Worm (Caenorhabditis elegans) whole organism, L4 larva: Measurements from ENCODE around the gene C39B10.5.

ENCODE experiments used
- F10B5.3 ChIP-seq: sonication (generic microtip); optimal IDR thresholded peaks from 2 replicates; lab custom pipeline; 2016; ENCODE audit warnings: mild to moderate bottlenecking, missing genetic modification characterization, missing compliant biosample characterization
- F37D6.2 ChIP-seq: sonication (generic microtip); optimal IDR thresholded peaks from 2 replicates; lab custom pipeline; 2016; ENCODE audit warnings: mild to moderate bottlenecking, missing genetic modification characterization, missing compliant biosample characterization
- F49E8.2 ChIP-seq: sonication (generic microtip); optimal IDR thresholded peaks from 2 replicates; lab custom pipeline; 2016; ENCODE audit warnings: missing compliant biosample characterization, mild to moderate bottlenecking, missing genetic modification characterization, borderline replicate concordance
- R02D3.7 ChIP-seq: fragments of 150-350 bp; sonication (generic microtip); optimal IDR thresholded peaks from 3 replicates; lab custom pipeline; 2014; ENCODE audit warnings: missing biosample characterization, missing genetic modification characterization
- T26A8.4 ChIP-seq: fragments of 200-800 bp; sonication (Bioruptor generic); IDR thresholded peaks from 2 replicates; pipeline ENCODE4 v1.3.6; 2022; ENCODE audit warnings: missing genetic modification characterization, missing compliant biosample characterization
- aha-1 ChIP-seq: fragments of 150-350 bp; peaks from one replicate; lab custom pipeline; 2014; ENCODE audit warnings: missing biosample characterization, missing genetic modification characterization
- ceh-28 ChIP-seq: fragments of 150-350 bp; optimal IDR thresholded peaks from 2 replicates; lab custom pipeline; 2014; ENCODE audit warnings: missing biosample characterization, missing genetic modification reagents, missing genetic modification characterization
- ceh-32 ChIP-seq: sonication (generic microtip); optimal IDR thresholded peaks from 2 replicates; lab custom pipeline; 2016; ENCODE audit warnings: mild to moderate bottlenecking, missing genetic modification characterization, missing compliant biosample characterization; ENCODE audit not compliant: poor library complexity
- ceh-44 ChIP-seq: fragments of 200-800 bp; sonication (Bioruptor generic); IDR thresholded peaks from 2 replicates; pipeline ENCODE4 v1.3.6; 2022; ENCODE audit warnings: missing genetic modification reagents, missing genetic modification characterization, missing compliant biosample characterization
- ctbp-1 ChIP-seq: fragments of 200-800 bp; sonication (Bioruptor generic); IDR thresholded peaks from 2 replicates; pipeline ENCODE4 v1.3.6; 2022; ENCODE audit warnings: missing genetic modification reagents, missing genetic modification characterization, missing compliant biosample characterization
- daf-16 ChIP-seq, 3 experiments: sonication (generic microtip); optimal IDR thresholded peaks; 2 replicates each; lab custom pipeline; 2016 to 2017; ENCODE audit warnings: missing genetic modification characterization in 3 of 3, missing genetic modification reagents in 3 of 3, mild to moderate bottlenecking in 2 of 3, missing compliant biosample characterization in 2 of 3, missing biosample characterization in 1 of 3, moderate library complexity in 1 of 3
- daf-8 ChIP-seq: fragments of 200-800 bp; sonication (Bioruptor generic); IDR thresholded peaks from 2 replicates; pipeline ENCODE4 v1.3.6; 2022; ENCODE audit warnings: missing genetic modification characterization, missing compliant biosample characterization
- dmd-6 ChIP-seq: fragments of 200-800 bp; sonication (Bioruptor generic); IDR thresholded peaks from 2 replicates; pipeline ENCODE4 v1.3.6; 2022; ENCODE audit warnings: missing genetic modification reagents, missing genetic modification characterization, missing compliant biosample characterization
- dmd-9 ChIP-seq: fragments of 200-800 bp; sonication (Bioruptor generic); IDR thresholded peaks from 2 replicates; pipeline ENCODE4 v1.3.6; 2022; ENCODE audit warnings: missing genetic modification reagents, missing genetic modification characterization, missing compliant biosample characterization
- dpl-1 ChIP-seq: fragments of 150-350 bp; optimal IDR thresholded peaks from 2 replicates; lab custom pipeline; 2014; ENCODE audit warnings: missing biosample characterization, missing genetic modification reagents, missing genetic modification characterization
- duxl-1 ChIP-seq: sonication (generic microtip); optimal IDR thresholded peaks from 2 replicates; lab custom pipeline; 2016; ENCODE audit warnings: mild to moderate bottlenecking, missing genetic modification characterization, moderate library complexity, missing compliant biosample characterization; ENCODE audit not compliant: poor library complexity
- dve-1 ChIP-seq: sonication (generic microtip); optimal IDR thresholded peaks from 2 replicates; lab custom pipeline; 2017; ENCODE audit warnings: antibody characterized with exemption, mild to moderate bottlenecking, missing genetic modification characterization, missing compliant biosample characterization; ENCODE audit not compliant: insufficient read depth
- egl-43 ChIP-seq: fragments of 200-800 bp; sonication (Bioruptor generic); IDR thresholded peaks from 2 replicates; pipeline ENCODE4 v1.3.6; 2022; ENCODE audit warnings: missing genetic modification reagents, missing genetic modification characterization, missing compliant biosample characterization
- hlh-11 ChIP-seq: fragments of 200-800 bp; sonication (Bioruptor generic); optimal IDR thresholded peaks from 2 replicates; lab custom pipeline; 2018; ENCODE audit warnings: mild to moderate bottlenecking, missing genetic modification characterization, missing compliant biosample characterization
- hlh-30 ChIP-seq: sonication (generic microtip); optimal IDR thresholded peaks from 2 replicates; lab custom pipeline; 2017; ENCODE audit warnings: antibody characterized with exemption, mild to moderate bottlenecking, missing genetic modification characterization, missing compliant biosample characterization; ENCODE audit not compliant: insufficient read depth
- jun-1 ChIP-seq: fragments of 150-350 bp; optimal IDR thresholded peaks from 2 replicates; lab custom pipeline; 2014; ENCODE audit warnings: missing biosample characterization, missing genetic modification reagents, missing genetic modification characterization
- lin-1 ChIP-seq: fragments of 200-800 bp; sonication (Bioruptor generic); IDR thresholded peaks from 2 replicates; pipeline ENCODE4 v1.3.6; 2022; ENCODE audit warnings: missing genetic modification reagents, missing genetic modification characterization, missing compliant biosample characterization
- lin-13 ChIP-seq: fragments of 150-350 bp; optimal IDR thresholded peaks from 2 replicates; lab custom pipeline; 2014; ENCODE audit warnings: missing biosample characterization, missing genetic modification reagents, missing genetic modification characterization
- lin-39 ChIP-seq: fragments of 150-350 bp; optimal IDR thresholded peaks from 2 replicates; lab custom pipeline; 2014; ENCODE audit warnings: missing biosample characterization, missing genetic modification reagents, missing genetic modification characterization
- madf-5 ChIP-seq, 2 experiments: fragments of 200-800 bp; sonication (Bioruptor generic); IDR thresholded peaks; 2 replicates each; pipeline ENCODE4 v1.3.6; 2022; ENCODE audit warnings: missing compliant biosample characterization in 2 of 2, missing genetic modification characterization in 2 of 2
- mep-1 ChIP-seq: fragments of 150-350 bp; sonication (generic microtip); optimal IDR thresholded peaks from 3 replicates; lab custom pipeline; 2014; ENCODE audit warnings: missing biosample characterization, missing genetic modification characterization
- mxl-2 ChIP-seq: fragments of 200-800 bp; sonication (Bioruptor generic); conservative IDR thresholded peaks from 2 replicates; pipeline ENCODE4 v1.3.6; 2022; ENCODE audit warnings: missing genetic modification reagents, missing genetic modification characterization, missing compliant biosample characterization
- nhr-11 ChIP-seq: fragments of 150-350 bp; optimal IDR thresholded peaks from 2 replicates; lab custom pipeline; 2014; ENCODE audit warnings: missing biosample characterization, missing genetic modification characterization
- nhr-111 ChIP-seq: fragments of 200-800 bp; sonication (Bioruptor generic); optimal IDR thresholded peaks from 2 replicates; lab custom pipeline; 2018; ENCODE audit warnings: mild to moderate bottlenecking, missing genetic modification characterization, missing compliant biosample characterization
- nhr-41 ChIP-seq: fragments of 200-800 bp; sonication (Bioruptor generic); IDR thresholded peaks from 2 replicates; pipeline ENCODE4 v1.3.6; 2022; ENCODE audit warnings: missing genetic modification reagents, missing genetic modification characterization, missing compliant biosample characterization
- nhr-48 ChIP-seq: sonication (generic microtip); optimal IDR thresholded peaks from 2 replicates; lab custom pipeline; 2016; ENCODE audit warnings: mild to moderate bottlenecking, missing genetic modification characterization, missing compliant biosample characterization
- pqm-1 ChIP-seq: sonication (generic microtip); optimal IDR thresholded peaks from 2 replicates; lab custom pipeline; 2017; ENCODE audit warnings: missing biosample characterization, missing genetic modification characterization
- skn-1 ChIP-seq: fragments of 150-350 bp; optimal IDR thresholded peaks from 2 replicates; lab custom pipeline; 2014; ENCODE audit warnings: missing biosample characterization, missing genetic modification characterization
- spr-3 ChIP-seq: fragments of 200-800 bp; sonication (Bioruptor generic); optimal IDR thresholded peaks from 2 replicates; lab custom pipeline; 2018; ENCODE audit warnings: mild to moderate bottlenecking, missing genetic modification characterization, missing compliant biosample characterization
- tag-97 ChIP-seq: fragments of 200-800 bp; sonication (Bioruptor generic); IDR thresholded peaks from 2 replicates; pipeline ENCODE4 v1.3.6; 2022; ENCODE audit warnings: missing genetic modification characterization, missing compliant biosample characterization
- tra-1 ChIP-seq: fragments of 200-800 bp; sonication (Bioruptor generic); IDR thresholded peaks from 2 replicates; pipeline ENCODE4 v1.3.6; 2022; ENCODE audit warnings: missing genetic modification reagents, missing genetic modification characterization, missing compliant biosample characterization
- unc-62 ChIP-seq, 3 experiments: fragments of 150-350 bp in 1 of 3; sonication (generic microtip); optimal IDR thresholded peaks in 2 of 3; peaks in 1 of 3; 1 replicate in 1 of 3; 2 replicates in 2 of 3; lab custom pipeline; 2014 to 2017; ENCODE audit warnings: missing biosample characterization in 3 of 3, missing genetic modification characterization in 3 of 3, missing genetic modification reagents in 3 of 3, missing genotype in 1 of 3
- vab-7 ChIP-seq: fragments of 200-800 bp; sonication (Bioruptor generic); IDR thresholded peaks from 2 replicates; pipeline ENCODE4 v1.3.6; 2022; ENCODE audit warnings: missing genetic modification reagents, missing genetic modification characterization, missing compliant biosample characterization
- zip-11 ChIP-seq: fragments of 200-800 bp; sonication (Bioruptor generic); IDR thresholded peaks from 2 replicates; pipeline ENCODE4 v1.3.6; 2022; ENCODE audit warnings: missing genetic modification characterization, missing compliant biosample characterization
- ztf-11 ChIP-seq: fragments of 150-350 bp; optimal IDR thresholded peaks from 2 replicates; lab custom pipeline; 2014; ENCODE audit warnings: missing biosample characterization, missing genetic modification characterization
- ztf-7 ChIP-seq: fragments of 150-350 bp; optimal IDR thresholded peaks from 2 replicates; lab custom pipeline; 2014; ENCODE audit warnings: missing biosample characterization, missing genetic modification characterization

The C39B10.5 gene

DNA sequence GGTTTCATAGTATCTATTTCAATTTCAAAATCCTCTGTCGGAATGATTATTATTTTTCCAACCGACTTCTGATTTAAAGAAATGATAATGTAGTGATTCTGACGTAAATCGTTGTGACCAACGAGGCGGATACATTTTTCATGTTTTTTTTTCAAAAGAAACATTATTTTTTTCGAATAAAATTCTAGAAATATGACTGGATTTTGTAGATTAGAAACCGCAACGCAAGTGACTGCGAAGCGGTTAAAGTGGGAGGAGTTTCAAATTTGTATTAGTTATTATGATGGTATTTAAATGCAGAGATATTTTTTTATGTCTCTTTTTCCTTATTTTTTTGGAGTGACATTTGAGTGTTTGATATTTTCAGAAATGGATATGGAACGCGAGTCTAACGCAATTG is at the start of gene C39B10.5:
C39B10.5 (plus strand) TSS at position 362 of the 400 bp plus-strand sequence.
- TF ChIP-seq jun-1 (no peak), ztf-11 (tag; lab: Kevin White, UChicago) (no peak), T26A8.4 (GFP tag; lab: Robert Waterston, UW) (no peak), vab-7 (GFP tag; lab: Robert Waterston, UW) (no peak), daf-8 (GFP tag; lab: Robert Waterston, UW) (no peak), dve-1 (tag; lab: Kevin White, UChicago) (no peak), dmd-6 (GFP tag; lab: Robert Waterston, UW) (no peak), madf-5 (GFP tag; IDR thresholded peaks at IDR 0.05; lab: Robert Waterston, UW) (no peak), hlh-11 (tag; lab: Kevin White, UChicago) (no peak), ceh-32 (tag; lab: Kevin White, UChicago) (no peak), nhr-41 (no peak)

- TF ChIP-seq skn-1 (tag; lab: Kevin White, UChicago) = no peak
- TF ChIP-seq unc-62 (GFP tag; optimal IDR thresholded peaks at IDR 0.05 in 1 of 2; lab: Kevin White, UChicago) = peak in 1 of 2 experiments; percentile 91
- TF ChIP-seq unc-62 (tag; optimal IDR thresholded peaks at IDR 0.05; lab: Kevin White, UChicago) = no peak
These were observed 46.0 kb upstream of the C39B10.5 start for ce11 chrX:10401118-10401517.

DNA sequence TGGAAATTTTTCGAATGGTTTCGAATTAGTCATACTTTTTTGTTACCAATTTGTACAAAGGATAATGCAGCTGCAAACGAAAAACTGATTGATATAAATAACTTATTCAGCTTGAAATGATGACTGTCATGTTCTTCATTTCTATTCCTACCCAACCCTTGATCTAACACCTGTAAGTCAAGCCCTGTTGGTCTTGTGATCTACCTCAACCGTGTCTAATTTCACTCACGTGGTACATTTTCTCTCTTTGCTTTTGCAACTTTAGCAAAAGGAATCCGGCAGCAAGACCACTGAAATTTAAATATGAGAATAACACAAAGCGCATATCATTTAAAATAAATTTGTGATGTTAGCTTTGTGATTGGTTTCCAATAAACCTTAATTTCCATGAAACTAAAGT is 43.1 kb upstream of the C39B10.5 start:
- TF ChIP-seq unc-62 (GFP tag; optimal IDR thresholded peaks at IDR 0.05 in 1 of 2; lab: Kevin White, UChicago) = peak in 1 of 2 experiments; percentile 98
- TF ChIP-seq unc-62 (tag; optimal IDR thresholded peaks at IDR 0.05; lab: Kevin White, UChicago) = no peak
- TF ChIP-seq tag-97 = no peak

DNA sequence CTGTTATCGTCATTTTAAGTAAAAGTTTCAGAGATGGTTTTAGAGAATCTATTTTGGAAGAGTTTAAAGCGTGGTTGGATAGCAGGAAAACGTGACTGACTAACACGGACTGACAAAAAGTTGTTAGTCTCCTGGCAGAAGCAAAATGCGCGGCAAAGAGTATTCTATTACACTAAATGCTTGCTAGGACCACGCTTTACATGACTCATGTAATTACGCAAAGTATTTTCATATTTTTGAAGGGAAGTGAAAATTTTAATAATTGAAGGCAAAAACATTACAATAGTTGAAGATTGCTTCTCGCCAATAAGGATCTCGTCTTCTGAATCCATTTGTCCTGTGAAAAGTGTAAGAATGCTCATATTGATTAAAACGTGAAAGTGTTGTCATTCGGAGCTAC is 40.9 kb upstream of the C39B10.5 start, which contains the start of gene gur-3:
gur-3 (minus strand) TSS at position 101 of the 400 bp plus-strand sequence.
- TF ChIP-seq tra-1 (GFP tag; lab: Robert Waterston, UW) = no peak
- TF ChIP-seq ztf-7 (tag; lab: Kevin White, UChicago) = no peak
- no peak for TF ChIP-seq aha-1 (tag; lab: Kevin White, UChicago)
- TF ChIP-seq hlh-11 (tag; lab: Kevin White, UChicago) = no peak
- no peak for TF ChIP-seq F37D6.2 (tag; lab: Kevin White, UChicago)
- no peak for TF ChIP-seq tag-97
- no peak for TF ChIP-seq egl-43 (GFP tag; lab: Robert Waterston, UW)
- no peak for TF ChIP-seq daf-8 (GFP tag; lab: Robert Waterston, UW)
- no peak for TF ChIP-seq lin-39 (tag; lab: Kevin White, UChicago)
- TF ChIP-seq F49E8.2 (tag; lab: Kevin White, UChicago) = no peak
- no peak for TF ChIP-seq duxl-1 (tag; lab: Kevin White, UChicago)
- no peak for TF ChIP-seq nhr-111 (GFP tag; lab: Kevin White, UChicago)
- TF ChIP-seq R02D3.7 (tag; lab: Kevin White, UChicago) = no peak
- no peak for TF ChIP-seq hlh-30 (tag; lab: Kevin White, UChicago)
- TF ChIP-seq dmd-9 (GFP tag; lab: Robert Waterston, UW) = no peak
- no peak for TF ChIP-seq nhr-11 (tag; lab: Kevin White, UChicago)
- TF ChIP-seq lin-13 (GFP tag; lab: Kevin White, UChicago) = no peak
- no peak for TF ChIP-seq nhr-48 (tag; lab: Kevin White, UChicago)
- TF ChIP-seq dmd-6 (GFP tag; lab: Robert Waterston, UW) = no peak
- TF ChIP-seq, all 104 proteins: peak for 0

DNA sequence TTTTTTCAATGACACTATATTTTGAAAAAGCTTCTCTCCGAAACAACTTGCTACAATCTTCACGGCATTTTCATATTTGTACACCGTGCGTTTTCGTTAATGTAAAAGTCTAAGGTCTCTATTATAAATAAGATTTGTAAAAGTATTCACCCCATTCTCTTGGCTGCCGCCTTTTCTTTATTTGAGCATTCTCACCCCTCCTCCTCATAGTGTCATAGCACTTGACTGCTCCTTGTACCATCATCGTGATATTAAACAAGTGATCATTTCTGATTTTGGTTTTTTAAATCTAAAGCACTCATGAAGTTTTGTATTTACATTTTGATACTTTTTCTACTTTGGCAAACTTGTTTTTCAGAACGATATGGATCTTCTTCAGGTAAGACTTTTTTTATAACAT is 40.3 kb upstream of the C39B10.5 start, which contains the start of gene ZC504.1:
ZC504.1 (plus strand) TSS at position 301 of the 400 bp plus-strand sequence.
- TF ChIP-seq ceh-28 (tag; lab: Kevin White, UChicago) (no peak), dpl-1 (GFP tag; lab: Kevin White, UChicago) (no peak), spr-3 (GFP tag; lab: Kevin White, UChicago) (no peak), zip-11 (GFP tag; lab: Robert Waterston, UW) (no peak), ceh-44 (GFP tag; lab: Robert Waterston, UW) (no peak), lin-1 (GFP tag; lab: Robert Waterston, UW) (no peak), ctbp-1 (GFP tag; lab: Robert Waterston, UW) (no peak), mxl-2 (GFP tag; lab: Robert Waterston, UW) (no peak), mep-1 (tag; lab: Kevin White, UChicago) (no peak), daf-16 (GFP tag; optimal IDR thresholded peaks at IDR 0.05; lab: Kevin White, UChicago) (no peak), daf-16 (tag; optimal IDR thresholded peaks at IDR 0.05; lab: Kevin White, UChicago) (no peak), nhr-11 (tag; lab: Kevin White, UChicago) (no peak), pqm-1 (tag; lab: Kevin White, UChicago) (no peak), duxl-1 (tag; lab: Kevin White, UChicago) (no peak), F10B5.3 (tag; lab: Kevin White, UChicago) (no peak)
